Worm (Caenorhabditis elegans): Measurements from ENCODE around the gene lec-9.

ce11 chrX:17638460-17638859 is 38.2 kb downstream of the lec-9 start:
- no peak for TF ChIP-seq ama-1 (optimal IDR thresholded peaks at IDR 0.05)
- TF ChIP-seq ama-1 (GFP tag; optimal IDR thresholded peaks at IDR 0.05) = no peak
- no peak for TF ChIP-seq efl-1 (GFP tag; optimal IDR thresholded peaks at IDR 0.05)
- TF ChIP-seq C17E4.6 (GFP tag; IDR thresholded peaks at IDR 0.05) = no peak
- TF ChIP-seq nfya-1 (tag; optimal IDR thresholded peaks at IDR 0.05; ENCODE audit: borderline replicate concordance, insufficient read depth) = no peak
- no peak for TF ChIP-seq bed-1 (GFP tag; IDR thresholded peaks at IDR 0.05)
- TF ChIP-seq K11D2.4 (GFP tag; IDR thresholded peaks at IDR 0.05) = no peak
- no peak for TF ChIP-seq tbx-9 (tag; optimal IDR thresholded peaks at IDR 0.05; ENCODE audit: borderline replicate concordance)
- no peak for TF ChIP-seq Y53F4B.3 (GFP tag; IDR thresholded peaks at IDR 0.05)
- TF ChIP-seq lsl-1 (GFP tag; optimal IDR thresholded peaks at IDR 0.05) = no peak
- TF ChIP-seq ceh-100 (GFP tag; IDR thresholded peaks at IDR 0.05) = no peak
- no peak for TF ChIP-seq zim-3 (tag; optimal IDR thresholded peaks at IDR 0.05)
